Fruit fly (Drosophila melanogaster): ENCODE measurements around the gene Atet.
A peak's percentile ranks its signal among the peaks of the same experiment; 100 is the strongest.

The Atet gene

dm6 chr2L:4346619-4347310 is 13.1 kb downstream of the Atet start:
- TF ChIP-seq CG13624 (GFP tag; optimal IDR thresholded peaks at IDR 0.05) (no peak), stc (GFP tag; IDR thresholded peaks at IDR 0.05) (no peak), seq (GFP tag; IDR thresholded peaks at IDR 0.05) (peak; percentile 72; the same call in 1 of the 2 replicates), CG4360 (GFP tag; IDR thresholded peaks at IDR 0.05) (0 out of 2 replicates have a peak, but pooled peaks have one; percentile 6), CG2116 (GFP tag; optimal IDR thresholded peaks at IDR 0.05) (no peak), CG2712 (tag; optimal IDR thresholded peaks at IDR 0.05) (no peak), CG2889 (GFP tag; IDR thresholded peaks at IDR 0.05) (no peak), pros (GFP tag; optimal IDR thresholded peaks at IDR 0.05) (peak; percentile 100), pan (optimal IDR thresholded peaks at IDR 0.05) (peak in 1 of 2 experiments; percentile 80), pan (GFP tag; optimal IDR thresholded peaks at IDR 0.05 in 1 of 2, IDR thresholded peaks at IDR 0.05 in 1 of 2) (peak in 1 of 2 experiments; percentile 86), lov (optimal IDR thresholded peaks at IDR 0.05) (no peak), lov (GFP tag; IDR thresholded peaks at IDR 0.05) (peak; percentile 75; the same call in 1 of the 3 replicates), danr (GFP tag; IDR thresholded peaks at IDR 0.05) (no peak), klu (GFP tag; IDR thresholded peaks at IDR 0.05) (no peak), CG5953 (GFP tag; IDR thresholded peaks at IDR 0.05) (no peak), ind (GFP tag; optimal IDR thresholded peaks at IDR 0.05) (no peak), eve (GFP tag; optimal IDR thresholded peaks at IDR 0.05) (no peak), sna (GFP tag; IDR thresholded peaks at IDR 0.05; ENCODE audit: partially characterized antibody) (peak; percentile 50; the same call in 1 of the 2 replicates), hbn (GFP tag; IDR thresholded peaks at IDR 0.05; ENCODE audit: partially characterized antibody) (peak; percentile 28; the same call in 1 of the 2 replicates), CG10209 (GFP tag; optimal IDR thresholded peaks at IDR 0.05) (no peak), slou (GFP tag; optimal IDR thresholded peaks at IDR 0.05) (no peak), CG1832 (GFP tag; optimal IDR thresholded peaks at IDR 0.05) (peak; percentile 80), toy (GFP tag; IDR thresholded peaks at IDR 0.05) (no peak), CG12219 (GFP tag; optimal IDR thresholded peaks at IDR 0.05) (no peak), CG8388 (GFP tag; optimal IDR thresholded peaks at IDR 0.05) (no peak), ken (GFP tag; IDR thresholded peaks at IDR 0.05) (no peak), D19A (tag; optimal IDR thresholded peaks at IDR 0.05) (peak; percentile 18), scrt (GFP tag; optimal IDR thresholded peaks at IDR 0.05) (peak; percentile 24), crol (GFP tag; IDR thresholded peaks at IDR 0.05) (peak; percentile 85), onecut (GFP tag; IDR thresholded peaks at IDR 0.05) (peak; percentile 88), gt (GFP tag; IDR thresholded peaks at IDR 0.05) (no peak), gro (GFP tag; optimal IDR thresholded peaks at IDR 0.05) (peak; percentile 18), CG1647 (GFP tag; optimal IDR thresholded peaks at IDR 0.05) (no peak), CG4820 (GFP tag; optimal IDR thresholded peaks at IDR 0.05) (no peak), Fer2 (tag; optimal IDR thresholded peaks at IDR 0.05) (no peak), nerfin-2 (GFP tag; IDR thresholded peaks at IDR 0.05; ENCODE audit: partially characterized antibody) (0 out of 2 replicates have a peak, but pooled peaks have one; percentile 41), stwl (tag; optimal IDR thresholded peaks at IDR 0.05) (peak; percentile 6), CG34224 (GFP tag; IDR thresholded peaks at IDR 0.05; ENCODE audit: partially characterized antibody) (peak; percentile 57; the same call in 1 of the 3 replicates), CG13123 (GFP tag; optimal IDR thresholded peaks at IDR 0.05) (no peak), Nf-YB (GFP tag; optimal IDR thresholded peaks at IDR 0.05) (peak; percentile 30), zf30C (GFP tag; optimal IDR thresholded peaks at IDR 0.05) (peak; percentile 26), nerfin-1 (tag; optimal IDR thresholded peaks at IDR 0.05) (peak; percentile 86), MESR4 (GFP tag; optimal IDR thresholded peaks at IDR 0.05) (no peak), CG13287 (GFP tag; IDR thresholded peaks at IDR 0.05; ENCODE audit: partially characterized antibody) (peak; percentile 45), CG3726 (GFP tag; IDR thresholded peaks at IDR 0.05) (no peak), CG6791 (GFP tag; IDR thresholded peaks at IDR 0.05; ENCODE audit: partially characterized antibody) (no peak), NFAT (GFP tag; IDR thresholded peaks at IDR 0.05) (peak; percentile 47; the same call in 1 of the 2 replicates), Six4 (GFP tag; optimal IDR thresholded peaks at IDR 0.05) (no peak), CG14441 (GFP tag; IDR thresholded peaks at IDR 0.05) (no peak), CG4328 (GFP tag; optimal IDR thresholded peaks at IDR 0.05) (no peak)

Measured in whole organism, embryonic.